Worm (Caenorhabditis elegans): Measurements from ENCODE around the gene mut-15.
A peak's percentile ranks its signal among the peaks of the same experiment; 100 is the strongest.

Gene mut-15

DNA sequence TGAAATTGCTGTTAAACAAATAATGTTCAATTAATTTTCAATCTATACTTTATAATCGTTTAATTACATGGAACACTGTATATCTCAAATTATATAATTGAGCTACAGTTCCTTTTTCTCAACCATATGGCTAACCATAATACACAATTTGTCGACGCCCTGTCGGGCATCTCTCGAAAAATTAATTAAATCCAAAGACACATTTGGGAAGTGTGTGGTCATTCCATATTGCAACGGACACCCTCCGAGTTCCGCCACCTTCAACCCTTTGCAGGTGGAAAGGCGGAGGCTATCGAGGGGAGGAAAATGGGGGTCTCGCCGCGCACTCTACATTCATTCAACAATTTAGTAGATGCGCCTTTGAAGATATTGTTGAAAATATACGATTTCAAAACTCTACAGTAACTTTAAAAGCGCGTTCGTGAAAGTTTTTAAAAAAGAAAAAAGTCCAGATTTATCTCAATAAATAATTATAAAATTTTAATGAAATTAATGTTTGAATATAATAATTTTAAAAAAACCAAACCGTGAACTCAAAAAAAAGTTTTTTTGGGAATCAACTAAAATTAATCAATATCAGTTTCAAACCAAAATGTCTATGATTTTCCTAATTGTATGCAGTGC is 26.7 kb downstream of the mut-15 start, which contains the start of gene F14H8.8 (continued):
- TF ChIP-seq grh-1 (GFP tag; IDR thresholded peaks at IDR 0.05): peak; percentile 49; the same call in 1 of the 2 replicates
- TF ChIP-seq vab-15 (tag; optimal IDR thresholded peaks at IDR 0.05): no peak
- no peak for TF ChIP-seq blmp-1 (tag; optimal IDR thresholded peaks at IDR 0.05)
- TF ChIP-seq egl-13 (tag; optimal IDR thresholded peaks at IDR 0.05): no peak
- no peak for TF ChIP-seq C04F5.9 (tag; optimal IDR thresholded peaks at IDR 0.05)
- TF ChIP-seq jun-1 (tag; optimal IDR thresholded peaks at IDR 0.05): no peak
- TF ChIP-seq swsn-7 (tag; optimal IDR thresholded peaks at IDR 0.05): peak; percentile 43
- peak in 1 of 3 experiments; percentile 12 for TF ChIP-seq dpl-1 (GFP tag; optimal IDR thresholded peaks at IDR 0.05)
- TF ChIP-seq C34B4.2 (tag; optimal IDR thresholded peaks at IDR 0.05): no peak
- TF ChIP-seq nhr-76 (tag; optimal IDR thresholded peaks at IDR 0.05): no peak
- TF ChIP-seq xbp-1 (tag; optimal IDR thresholded peaks at IDR 0.05): no peak
- TF ChIP-seq pax-3 (tag; optimal IDR thresholded peaks at IDR 0.05): no peak
- peak; percentile 35 for TF ChIP-seq nhr-20 (tag; optimal IDR thresholded peaks at IDR 0.05)
- TF ChIP-seq mep-1 (tag; optimal IDR thresholded peaks at IDR 0.05): no peak
- no peak for TF ChIP-seq unc-30 (tag; optimal IDR thresholded peaks at IDR 0.05)
- no peak for TF ChIP-seq mab-9 (GFP tag; IDR thresholded peaks at IDR 0.05)
- TF ChIP-seq ceh-8 (GFP tag; optimal IDR thresholded peaks at IDR 0.05): no peak
- no peak for TF ChIP-seq fkh-8 (tag; optimal IDR thresholded peaks at IDR 0.05)
- no peak for TF ChIP-seq pag-3 (tag; optimal IDR thresholded peaks at IDR 0.05; ENCODE audit: borderline replicate concordance, insufficient read depth)
- no peak for TF ChIP-seq aha-1 (tag; optimal IDR thresholded peaks at IDR 0.05)
- TF ChIP-seq irx-1 (tag; optimal IDR thresholded peaks at IDR 0.05): no peak
- no peak for TF ChIP-seq isw-1 (GFP tag; IDR thresholded peaks at IDR 0.05)
- no peak for TF ChIP-seq ceh-90 (tag; optimal IDR thresholded peaks at IDR 0.05)
- no peak for TF ChIP-seq egl-27 (tag; optimal IDR thresholded peaks at IDR 0.05)
- no peak for TF ChIP-seq ets-5 (GFP tag; IDR thresholded peaks at IDR 0.05)
- TF ChIP-seq ama-1 (optimal IDR thresholded peaks at IDR 0.05): no peak
- TF ChIP-seq hlh-17 (GFP tag; optimal IDR thresholded peaks at IDR 0.05; ENCODE audit: borderline replicate concordance): no peak
- no peak for TF ChIP-seq dsc-1 (tag; optimal IDR thresholded peaks at IDR 0.05)
- TF ChIP-seq sox-4 (tag; optimal IDR thresholded peaks at IDR 0.05): no peak
- TF ChIP-seq efl-1 (optimal IDR thresholded peaks at IDR 0.05): peak in 1 of 2 experiments; percentile 22
- TF ChIP-seq efl-1 (GFP tag; optimal IDR thresholded peaks at IDR 0.05 in 1 of 2): no peak
- TF ChIP-seq rnt-1 (tag; optimal IDR thresholded peaks at IDR 0.05): peak; percentile 22
- TF ChIP-seq snu-23 (GFP tag; optimal IDR thresholded peaks at IDR 0.05): no peak
- TF ChIP-seq unc-130 (tag; optimal IDR thresholded peaks at IDR 0.05): no peak
- no peak for TF ChIP-seq skn-1 (tag; optimal IDR thresholded peaks at IDR 0.05)
- TF ChIP-seq elt-3 (tag; optimal IDR thresholded peaks at IDR 0.05): no peak
- no peak for TF ChIP-seq zag-1 (tag; optimal IDR thresholded peaks at IDR 0.05)
- no peak for TF ChIP-seq alr-1 (tag; optimal IDR thresholded peaks at IDR 0.05; ENCODE audit: borderline replicate concordance)
- no peak for TF ChIP-seq hpl-2 (GFP tag; optimal IDR thresholded peaks at IDR 0.05)
- TF ChIP-seq nhr-12 (tag; optimal IDR thresholded peaks at IDR 0.05): no peak
- TF ChIP-seq nhr-19 (GFP tag; conservative IDR thresholded peaks at IDR 0.05): peak; percentile 69
- TF ChIP-seq ces-1 (GFP tag; optimal IDR thresholded peaks at IDR 0.05): no peak
- TF ChIP-seq efl-3 (GFP tag; optimal IDR thresholded peaks at IDR 0.05): no peak
- peak; percentile 97 for TF ChIP-seq snpc-4 (tag; optimal IDR thresholded peaks at IDR 0.05)
- no peak for TF ChIP-seq aly-2 (tag; optimal IDR thresholded peaks at IDR 0.05)
- TF ChIP-seq lin-15B (tag; optimal IDR thresholded peaks at IDR 0.05): no peak
- TF ChIP-seq nhr-71 (tag; optimal IDR thresholded peaks at IDR 0.05): no peak
- TF ChIP-seq nhr-47 (tag; optimal IDR thresholded peaks at IDR 0.05): peak; percentile 55
